Worm (Caenorhabditis elegans) whole organism, young adult: ENCODE results near the gene ceh-76.
A peak's percentile ranks its signal among the peaks of the same experiment; 100 is the strongest.

Experiments
- B0261.1 ChIP-seq: sonication (generic microtip); optimal IDR thresholded peaks from 2 replicates; lab custom pipeline; 2016; ENCODE audit warnings: mild to moderate bottlenecking, missing genetic modification characterization, moderate library complexity, missing compliant biosample characterization
- C06A6.2 ChIP-seq: fragments of 200-800 bp; sonication (Bioruptor generic); conservative IDR thresholded peaks from 2 replicates; pipeline ENCODE4 v1.3.6; 2022; ENCODE audit warnings: missing genetic modification characterization, missing compliant biosample characterization
- D2030.7 ChIP-seq: fragments of 200-800 bp; sonication (Bioruptor generic); IDR thresholded peaks from 2 replicates; pipeline ENCODE4 v1.3.6; 2022; ENCODE audit warnings: missing genetic modification reagents, missing genetic modification characterization, missing compliant biosample characterization
- F10E7.11 ChIP-seq: sonication (generic microtip); optimal IDR thresholded peaks from 2 replicates; lab custom pipeline; 2017; ENCODE audit warnings: mild to moderate bottlenecking, missing genetic modification characterization, moderate library complexity, missing compliant biosample characterization
- F33H1.4 ChIP-seq: fragments of 200-800 bp; sonication (Bioruptor generic); IDR thresholded peaks from 2 replicates; pipeline ENCODE4 v1.3.6; 2022; ENCODE audit warnings: missing genetic modification reagents, missing genetic modification characterization, missing compliant biosample characterization
- F37B4.10 ChIP-seq: fragments of 200-800 bp; sonication (Bioruptor generic); IDR thresholded peaks from 2 replicates; pipeline ENCODE4 v1.3.6; 2022; ENCODE audit warnings: missing genetic modification characterization, missing compliant biosample characterization
- F39B2.1 ChIP-seq: fragments of 200-800 bp; sonication (Bioruptor generic); IDR thresholded peaks from 2 replicates; pipeline ENCODE4 v1.3.6; 2022; ENCODE audit warnings: missing genetic modification reagents, missing genetic modification characterization, missing compliant biosample characterization
- F49E8.2 ChIP-seq: sonication (generic microtip); optimal IDR thresholded peaks from 3 replicates; lab custom pipeline; 2017; ENCODE audit warnings: missing genetic modification characterization, mild to moderate bottlenecking, missing compliant biosample characterization, antibody characterized with exemption, moderate library complexity; ENCODE audit not compliant: insufficient read depth
- K12H6.12 ChIP-seq: fragments of 200-800 bp; sonication (Bioruptor generic); optimal IDR thresholded peaks from 2 replicates; lab custom pipeline; 2018; ENCODE audit warnings: mild to moderate bottlenecking, missing genetic modification characterization, missing compliant biosample characterization
- T07F8.4 ChIP-seq: sonication (generic microtip); optimal IDR thresholded peaks from 2 replicates; lab custom pipeline; 2016; ENCODE audit warnings: mild to moderate bottlenecking, missing genetic modification characterization, moderate library complexity, missing compliant biosample characterization
- Y79H2A.3 ChIP-seq: fragments of 200-800 bp; sonication (Bioruptor generic); conservative IDR thresholded peaks from 2 replicates; pipeline ENCODE4 v1.3.6; 2022; ENCODE audit warnings: missing genetic modification reagents, missing genetic modification characterization, missing compliant biosample characterization
- Y95B8A.8 ChIP-seq: fragments of 200-800 bp; sonication (Bioruptor generic); IDR thresholded peaks from 2 replicates; pipeline ENCODE4 v1.3.6; 2022; ENCODE audit warnings: missing genetic modification reagents, missing genetic modification characterization, missing compliant biosample characterization
- ZK185.1 ChIP-seq: sonication (generic microtip); optimal IDR thresholded peaks from 2 replicates; lab custom pipeline; 2016; ENCODE audit warnings: mild to moderate bottlenecking, missing genetic modification characterization, missing compliant biosample characterization; ENCODE audit not compliant: poor library complexity, severe bottlenecking
- ama-1 ChIP-seq, 3 experiments: fragments of 150-350 bp in 1 of 3; sonication (generic microtip) in 2 of 3; optimal IDR thresholded peaks; 2 replicates each; lab custom pipeline; 2014 to 2018; ENCODE audit warnings: missing biosample characterization in 2 of 3, missing genetic modification characterization in 2 of 3, missing genetic modification reagents in 2 of 3
- attf-5 ChIP-seq: fragments of 200-800 bp; sonication (Bioruptor generic); optimal IDR thresholded peaks from 2 replicates; lab custom pipeline; 2018; ENCODE audit warnings: mild to moderate bottlenecking, missing genetic modification characterization, missing compliant biosample characterization
- ccch-3 ChIP-seq: fragments of 200-800 bp; sonication (Bioruptor generic); optimal IDR thresholded peaks from 2 replicates; lab custom pipeline; 2018; ENCODE audit warnings: mild to moderate bottlenecking, missing genetic modification characterization, missing compliant biosample characterization
- ceh-100 ChIP-seq: fragments of 200-800 bp; sonication (Bioruptor generic); IDR thresholded peaks from 2 replicates; pipeline ENCODE4 v1.3.6; 2022; ENCODE audit warnings: missing genetic modification reagents, missing genetic modification characterization, missing compliant biosample characterization
- ceh-58 ChIP-seq: fragments of 200-800 bp; sonication (Bioruptor generic); IDR thresholded peaks from 2 replicates; pipeline ENCODE4 v1.3.6; 2022; ENCODE audit warnings: missing genetic modification characterization, missing compliant biosample characterization
- ceh-79 ChIP-seq: sonication (generic microtip); optimal IDR thresholded peaks from 2 replicates; lab custom pipeline; 2017; ENCODE audit warnings: mild to moderate bottlenecking, missing genetic modification characterization, missing compliant biosample characterization
- dox-1 ChIP-seq: fragments of 200-800 bp; sonication (Bioruptor generic); IDR thresholded peaks from 2 replicates; pipeline ENCODE4 v1.3.6; 2022; ENCODE audit warnings: missing genetic modification reagents, missing genetic modification characterization, missing compliant biosample characterization
- dpff-1 ChIP-seq: sonication (generic microtip); optimal IDR thresholded peaks from 2 replicates; lab custom pipeline; 2017; ENCODE audit warnings: mild to moderate bottlenecking, missing genetic modification characterization, missing compliant biosample characterization
- efl-1 ChIP-seq: fragments of 150-350 bp; optimal IDR thresholded peaks from 2 replicates; lab custom pipeline; 2014; ENCODE audit warnings: missing biosample characterization, missing genetic modification reagents, missing genetic modification characterization
- fkh-3 ChIP-seq: sonication (generic microtip); optimal IDR thresholded peaks from 2 replicates; lab custom pipeline; 2016; ENCODE audit warnings: mild to moderate bottlenecking, missing genetic modification characterization, missing compliant biosample characterization
- gei-17 ChIP-seq: fragments of 200-800 bp; sonication (Bioruptor generic); optimal IDR thresholded peaks from 2 replicates; lab custom pipeline; 2018; ENCODE audit warnings: mild to moderate bottlenecking, missing genetic modification characterization, missing compliant biosample characterization
- him-1 ChIP-seq: sonication (generic microtip); optimal IDR thresholded peaks from 2 replicates; lab custom pipeline; 2016; ENCODE audit warnings: missing genotype, missing genetic modification reagents, missing genetic modification characterization, missing compliant biosample characterization
- hmg-20 ChIP-seq: fragments of 200-800 bp; sonication (Bioruptor generic); IDR thresholded peaks from 2 replicates; pipeline ENCODE4 v1.3.6; 2022; ENCODE audit warnings: missing genetic modification reagents, missing genetic modification characterization, missing compliant biosample characterization
- lin-26 ChIP-seq: fragments of 200-800 bp; sonication (Bioruptor generic); IDR thresholded peaks from 2 replicates; pipeline ENCODE4 v1.3.6; 2022; ENCODE audit warnings: missing genetic modification reagents, missing genetic modification characterization, missing compliant biosample characterization
- lin-35 ChIP-seq, 3 experiments: fragments of 150-350 bp in 2 of 3; sonication (generic microtip) in 1 of 3; optimal IDR thresholded peaks; 2 replicates each; lab custom pipeline; 2014 to 2018; ENCODE audit warnings: missing biosample characterization in 3 of 3, missing genetic modification characterization in 3 of 3, missing genetic modification reagents in 3 of 3
- lin-40 ChIP-seq: sonication (generic microtip); optimal IDR thresholded peaks from 2 replicates; lab custom pipeline; 2016; ENCODE audit warnings: missing genetic modification characterization, mild to moderate bottlenecking, missing compliant biosample characterization, missing genotype, missing genetic modification reagents
- lir-1 ChIP-seq: fragments of 200-800 bp; sonication (Bioruptor generic); conservative IDR thresholded peaks from 2 replicates; pipeline ENCODE4 v1.3.6; 2022; ENCODE audit warnings: missing genetic modification reagents, missing genetic modification characterization, missing compliant biosample characterization
- lsl-1 ChIP-seq: fragments of 200-800 bp; sonication (Bioruptor generic); optimal IDR thresholded peaks from 2 replicates; lab custom pipeline; 2018; ENCODE audit warnings: mild to moderate bottlenecking, missing genetic modification characterization, moderate library complexity, missing compliant biosample characterization
- lsy-27 ChIP-seq: sonication (generic microtip); optimal IDR thresholded peaks from 2 replicates; lab custom pipeline; 2017; ENCODE audit warnings: missing genetic modification characterization, mild to moderate bottlenecking, missing compliant biosample characterization, antibody characterized with exemption, missing genotype, borderline replicate concordance; ENCODE audit not compliant: insufficient read depth
- madf-3 ChIP-seq: fragments of 200-800 bp; sonication (Bioruptor generic); IDR thresholded peaks from 2 replicates; pipeline ENCODE4 v1.3.6; 2022; ENCODE audit warnings: missing genetic modification reagents, missing genetic modification characterization, missing compliant biosample characterization
- madf-6 ChIP-seq: fragments of 200-800 bp; sonication (Bioruptor generic); IDR thresholded peaks from 2 replicates; pipeline ENCODE4 v1.3.6; 2022; ENCODE audit warnings: missing genetic modification reagents, missing genetic modification characterization, missing compliant biosample characterization
- mcd-1 ChIP-seq: fragments of 200-800 bp; sonication (Bioruptor generic); IDR thresholded peaks from 2 replicates; pipeline ENCODE4 v1.3.6; 2022; ENCODE audit warnings: missing genetic modification reagents, missing genetic modification characterization, missing compliant biosample characterization
- nfya-1 ChIP-seq: sonication (generic microtip); optimal IDR thresholded peaks from 2 replicates; lab custom pipeline; 2017; ENCODE audit warnings: antibody characterized with exemption, missing compliant biosample characterization, missing genetic modification characterization, borderline replicate concordance; ENCODE audit not compliant: insufficient read depth
- nfya-2 ChIP-seq: fragments of 200-800 bp; sonication (Bioruptor generic); IDR thresholded peaks from 2 replicates; pipeline ENCODE4 v1.3.6; 2022; ENCODE audit warnings: missing genetic modification reagents, missing genetic modification characterization, missing compliant biosample characterization
- nfyb-1 ChIP-seq: fragments of 200-800 bp; sonication (Bioruptor generic); IDR thresholded peaks from 2 replicates; pipeline ENCODE4 v1.3.6; 2022; ENCODE audit warnings: missing genetic modification reagents, missing genetic modification characterization, missing compliant biosample characterization
- nhr-90 ChIP-seq: sonication (generic microtip); optimal IDR thresholded peaks from 2 replicates; lab custom pipeline; 2016; ENCODE audit warnings: missing genotype, mild to moderate bottlenecking, missing genetic modification characterization, missing compliant biosample characterization
- rec-8 ChIP-seq, 2 experiments: sonication (generic microtip); optimal IDR thresholded peaks; 2 replicates each; lab custom pipeline; 2016; ENCODE audit warnings: mild to moderate bottlenecking in 2 of 2, missing genetic modification characterization in 2 of 2, missing genetic modification reagents in 2 of 2, missing genotype in 2 of 2, missing biosample characterization in 1 of 2, missing compliant biosample characterization in 1 of 2, moderate library complexity in 1 of 2
- sdz-38 ChIP-seq: sonication (generic microtip); optimal IDR thresholded peaks from 2 replicates; lab custom pipeline; 2016; ENCODE audit warnings: missing genotype, missing genetic modification characterization, missing compliant biosample characterization
- snpc-1.3 ChIP-seq: sonication (generic microtip); optimal IDR thresholded peaks from 2 replicates; lab custom pipeline; 2017; ENCODE audit warnings: missing genetic modification characterization, mild to moderate bottlenecking, missing compliant biosample characterization, antibody characterized with exemption, moderate library complexity, missing genotype, missing genetic modification reagents; ENCODE audit not compliant: insufficient read depth
- tbp1 ChIP-seq: fragments of 200-800 bp; sonication (Bioruptor generic); optimal IDR thresholded peaks from 2 replicates; lab custom pipeline; 2018; ENCODE audit warnings: mild to moderate bottlenecking, missing genetic modification characterization, missing compliant biosample characterization
- unc-62 ChIP-seq: fragments of 150-350 bp; optimal IDR thresholded peaks from 2 replicates; lab custom pipeline; 2014; ENCODE audit warnings: missing biosample characterization, missing genetic modification reagents, missing genetic modification characterization
- ztf-25 ChIP-seq: fragments of 200-800 bp; sonication (Bioruptor generic); IDR thresholded peaks from 2 replicates; pipeline ENCODE4 v1.3.6; 2022; ENCODE audit warnings: missing genetic modification reagents, missing genetic modification characterization, missing compliant biosample characterization
- ztf-26 ChIP-seq: sonication (generic microtip); optimal IDR thresholded peaks from 2 replicates; lab custom pipeline; 2017; ENCODE audit warnings: missing genetic modification characterization, missing compliant biosample characterization
- ztf-3 ChIP-seq: fragments of 200-800 bp; sonication (Bioruptor generic); optimal IDR thresholded peaks from 2 replicates; lab custom pipeline; 2018; ENCODE audit warnings: mild to moderate bottlenecking, missing genetic modification characterization, missing compliant biosample characterization

ceh-76 gene

DNA sequence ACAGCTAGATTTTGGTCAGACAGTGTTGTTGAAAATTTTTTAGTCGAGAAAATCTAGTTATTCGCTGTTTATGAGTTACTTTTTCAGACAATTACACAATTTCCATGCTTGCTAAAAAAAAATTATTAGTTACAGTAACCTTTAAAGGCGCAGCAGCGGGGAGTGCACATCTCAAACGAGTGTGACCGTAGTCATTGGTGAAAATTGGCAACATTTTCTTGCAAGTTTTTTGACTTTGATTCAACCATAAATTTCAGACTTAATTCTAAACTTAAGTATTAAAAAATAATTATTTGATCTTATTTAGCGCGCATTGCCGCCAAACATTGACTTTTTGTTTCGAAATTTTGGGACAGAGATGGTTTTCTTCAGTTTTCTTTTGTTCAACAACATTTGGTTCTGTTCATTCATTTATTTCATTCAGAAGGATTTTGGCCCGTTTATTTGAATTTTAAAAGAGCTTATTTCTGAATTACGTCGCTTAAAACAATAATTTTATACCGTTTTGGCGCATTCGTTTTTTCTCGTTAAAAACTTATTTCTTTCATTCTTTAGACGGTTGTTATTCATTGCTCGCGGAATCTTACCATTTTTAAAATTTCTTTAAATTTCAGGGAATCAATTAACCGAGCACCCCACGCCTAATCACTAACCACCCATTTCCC is 34.5 kb upstream of the ceh-76 start, which contains the start of gene oma-2 (continued):
- TF ChIP-seq F37B4.10 (GFP tag; lab: Robert Waterston, UW) = no peak
- no peak for TF ChIP-seq attf-5 (GFP tag; lab: Kevin White, UChicago)
- TF ChIP-seq ZK185.1 = peak; percentile 18
- no peak for TF ChIP-seq lin-35 (GFP tag; optimal IDR thresholded peaks at IDR 0.05; lab: Kevin White, UChicago)
- TF ChIP-seq madf-6 (GFP tag; lab: Robert Waterston, UW) = peak; percentile 96
- TF ChIP-seq C06A6.2 (GFP tag; lab: Robert Waterston, UW) = no peak
- TF ChIP-seq tbp1 (GFP tag; lab: Kevin White, UChicago) = peak; percentile 28
- no peak for TF ChIP-seq B0261.1
- peak; percentile 47; the same call in 1 of the 2 replicates for TF ChIP-seq mcd-1 (GFP tag; lab: Robert Waterston, UW)
- peak; percentile 87 for TF ChIP-seq F33H1.4 (GFP tag; lab: Robert Waterston, UW)
- TF ChIP-seq efl-1 (GFP tag; lab: Kevin White, UChicago) = peak; percentile 82
- TF ChIP-seq nfyb-1 (GFP tag; lab: Robert Waterston, UW) = 0 out of 2 replicates have a peak, but pooled peaks have one; percentile 33
- no peak for TF ChIP-seq ztf-25 (GFP tag; lab: Robert Waterston, UW)
- TF ChIP-seq nfya-2 = no peak
- TF ChIP-seq F39B2.1 = no peak
- no peak for TF ChIP-seq lsy-27 (tag; lab: Kevin White, UChicago)
- TF ChIP-seq ztf-26 (tag; lab: Kevin White, UChicago) = no peak
- TF ChIP-seq madf-3 = 0 out of 2 replicates have a peak, but pooled peaks have one; percentile 16
- no peak for TF ChIP-seq rec-8 (tag; optimal IDR thresholded peaks at IDR 0.05; lab: Kevin White, UChicago)
- TF ChIP-seq F49E8.2 (tag; lab: Kevin White, UChicago) = peak; percentile 76
- no peak for TF ChIP-seq ama-1 (optimal IDR thresholded peaks at IDR 0.05; lab: Kevin White, UChicago)
- TF ChIP-seq ama-1 (GFP tag; optimal IDR thresholded peaks at IDR 0.05; lab: Kevin White, UChicago) = no peak
- TF ChIP-seq D2030.7 (GFP tag; lab: Robert Waterston, UW) = peak; percentile 89
- no peak for TF ChIP-seq ceh-58 (GFP tag; lab: Robert Waterston, UW)
- no peak for TF ChIP-seq lin-26 (GFP tag; lab: Robert Waterston, UW)
- TF ChIP-seq Y95B8A.8 (GFP tag; lab: Robert Waterston, UW) = 0 out of 2 replicates have a peak, but pooled peaks have one; percentile 47
- TF ChIP-seq unc-62 (GFP tag; lab: Kevin White, UChicago) = no peak
- no peak for TF ChIP-seq ceh-79 (tag; lab: Kevin White, UChicago)
- TF ChIP-seq lsl-1 (GFP tag; lab: Kevin White, UChicago) = peak; percentile 99
- no peak for TF ChIP-seq him-1 (tag; lab: Kevin White, UChicago)
- TF ChIP-seq ztf-3 (GFP tag; lab: Kevin White, UChicago) = no peak
- TF ChIP-seq lin-40 (tag; lab: Kevin White, UChicago) = no peak
- TF ChIP-seq lir-1 (GFP tag; lab: Robert Waterston, UW) = no peak
- no peak for TF ChIP-seq dpff-1 (tag; lab: Kevin White, UChicago)
- TF ChIP-seq K12H6.12 (tag; lab: Kevin White, UChicago) = no peak
- TF ChIP-seq nfya-1 (tag; lab: Kevin White, UChicago) = no peak
- TF ChIP-seq nhr-90 = no peak
- TF ChIP-seq F10E7.11 (tag; lab: Kevin White, UChicago) = no peak
- peak; percentile 56 for TF ChIP-seq dox-1 (GFP tag; lab: Robert Waterston, UW)
- no peak for TF ChIP-seq fkh-3
- no peak for TF ChIP-seq T07F8.4 (tag; lab: Kevin White, UChicago)
- no peak for TF ChIP-seq ccch-3 (GFP tag; lab: Kevin White, UChicago)
- TF ChIP-seq snpc-1.3 (tag; lab: Kevin White, UChicago) = peak; percentile 62
- TF ChIP-seq ceh-100 (GFP tag; lab: Robert Waterston, UW) = no peak
- TF ChIP-seq hmg-20 (GFP tag; lab: Robert Waterston, UW) = no peak
- TF ChIP-seq Y79H2A.3 (GFP tag; lab: Robert Waterston, UW) = no peak
- TF ChIP-seq gei-17 = no peak
- no peak for TF ChIP-seq sdz-38
